Fruit fly (Drosophila melanogaster) whole organism, embryonic: Measurements from ENCODE around the gene CG2901.

Source experiments
- ATbp ChIP-seq: fragments of 200-800 bp; sonication (Bioruptor generic); optimal IDR thresholded peaks from 2 replicates; lab custom pipeline; 2017; ENCODE audit warnings: missing biosample characterization, mild to moderate bottlenecking, missing genetic modification characterization, missing genetic modification reagents
- CG10543 ChIP-seq: fragments of 200-800 bp; sonication (Bioruptor generic); optimal IDR thresholded peaks from 3 replicates; lab custom pipeline; 2017; ENCODE audit warnings: missing biosample characterization, mild to moderate bottlenecking, missing genetic modification characterization, moderate library complexity
- CG11504 ChIP-seq: fragments of 200-800 bp; sonication (Bioruptor generic); optimal IDR thresholded peaks from 3 replicates; lab custom pipeline; 2019; ENCODE audit warnings: missing biosample characterization, mild to moderate bottlenecking, missing genetic modification characterization, moderate library complexity
- CG12299 ChIP-seq: fragments of 200-800 bp; sonication (Bioruptor generic); optimal IDR thresholded peaks from 2 replicates; lab custom pipeline; 2018; ENCODE audit warnings: missing biosample characterization, mild to moderate bottlenecking, missing genetic modification characterization
- CG14050 ChIP-seq: fragments of 200-800 bp; sonication (Bioruptor generic); IDR thresholded peaks from 3 replicates; pipeline ENCODE4 v1.3.6; 2022; ENCODE audit warnings: missing biosample characterization, missing genetic modification characterization
- CG14667 ChIP-seq: fragments of 200-800 bp; sonication (Bioruptor generic); IDR thresholded peaks from 2 replicates; pipeline ENCODE4 v1.3.6; 2022; ENCODE audit warnings: missing biosample characterization, missing genetic modification characterization
- CG15479 ChIP-seq: fragments of 200-800 bp; sonication (Bioruptor generic); optimal IDR thresholded peaks from 3 replicates; lab custom pipeline; 2019; ENCODE audit warnings: missing biosample characterization, mild to moderate bottlenecking, missing genetic modification characterization, moderate library complexity
- CG16779 ChIP-seq: fragments of 200-800 bp; sonication (Bioruptor generic); IDR thresholded peaks from 2 replicates; pipeline ENCODE4 v1.3.6; 2022; ENCODE audit warnings: missing biosample characterization, missing genetic modification characterization
- CG17361 ChIP-seq: fragments of 200-800 bp; sonication (Bioruptor generic); IDR thresholded peaks from 3 replicates; pipeline ENCODE4 v1.3.6; 2022; ENCODE audit warnings: missing biosample characterization, missing genetic modification characterization
- CG2202 ChIP-seq: fragments of 200-800 bp; sonication (Bioruptor generic); optimal IDR thresholded peaks from 2 replicates; lab custom pipeline; 2018; ENCODE audit warnings: missing biosample characterization, mild to moderate bottlenecking, missing genetic modification characterization
- CG2678 ChIP-seq: fragments of 200-800 bp; sonication (Bioruptor generic); optimal IDR thresholded peaks from 3 replicates; lab custom pipeline; 2019; ENCODE audit warnings: missing biosample characterization, mild to moderate bottlenecking, missing genetic modification characterization, moderate library complexity
- CG30020 ChIP-seq: fragments of 200-800 bp; optimal IDR thresholded peaks from 2 replicates; lab custom pipeline; 2019; ENCODE audit warnings: missing biosample characterization, mild to moderate bottlenecking, missing genetic modification characterization, moderate library complexity
- CG32767 ChIP-seq: fragments of 200-800 bp; sonication (Bioruptor generic); IDR thresholded peaks from 2 replicates; pipeline ENCODE4 v1.3.6; 2022; ENCODE audit warnings: missing biosample characterization, missing genetic modification characterization
- CG34224 ChIP-seq: fragments of 200-800 bp; sonication (Bioruptor generic); IDR thresholded peaks from 3 replicates; pipeline ENCODE4 v1.3.6; 2022; ENCODE audit warnings: missing biosample characterization, missing genetic modification characterization; ENCODE audit not compliant: partially characterized antibody
- CG4854 ChIP-seq: fragments of 200-800 bp; sonication (Bioruptor generic); optimal IDR thresholded peaks from 2 replicates; lab custom pipeline; 2016; ENCODE audit warnings: missing biosample characterization, missing genetic modification characterization, inconsistent platforms
- CG6272 ChIP-seq: fragments of 200-800 bp; sonication (Bioruptor generic); IDR thresholded peaks from 2 replicates; pipeline ENCODE4 v1.3.6; 2022; ENCODE audit warnings: missing biosample characterization, missing genetic modification characterization
- CG6791 ChIP-seq: fragments of 200-800 bp; sonication (Bioruptor generic); IDR thresholded peaks from 3 replicates; pipeline ENCODE4 v1.3.6; 2022; ENCODE audit warnings: missing biosample characterization, missing genetic modification characterization; ENCODE audit not compliant: partially characterized antibody
- CG7839 ChIP-seq: fragments of 200-800 bp; sonication (Bioruptor generic); optimal IDR thresholded peaks from 3 replicates; lab custom pipeline; 2018; ENCODE audit warnings: missing biosample characterization, mild to moderate bottlenecking, missing genetic modification characterization, moderate library complexity
- CG8290 ChIP-seq, 3 experiments: fragments of 200-800 bp; sonication (Bioruptor generic); optimal IDR thresholded peaks; 2 replicates each; lab custom pipeline; 2016 to 2019; ENCODE audit warnings: missing biosample characterization in 3 of 3, missing genetic modification characterization in 3 of 3, mild to moderate bottlenecking in 2 of 3, moderate library complexity in 1 of 3
- CG8924 ChIP-seq: fragments of 200-800 bp; optimal IDR thresholded peaks from 3 replicates; lab custom pipeline; 2019; ENCODE audit warnings: missing biosample characterization, mild to moderate bottlenecking, missing genetic modification characterization, moderate library complexity
- Dll ChIP-seq: fragments of 200-800 bp; sonication (Bioruptor generic); IDR thresholded peaks from 4 replicates; pipeline ENCODE4 v1.3.6; 2022; ENCODE audit warnings: missing biosample characterization, missing genetic modification characterization; ENCODE audit not compliant: partially characterized antibody
- E2f2 ChIP-seq: fragments of 200-800 bp; sonication (Bioruptor generic); IDR thresholded peaks from 2 replicates; pipeline ENCODE4 v1.3.6; 2022; ENCODE audit warnings: missing biosample characterization, missing genetic modification characterization
- HLH54F ChIP-seq: fragments of 200-800 bp; sonication (Bioruptor generic); optimal IDR thresholded peaks from 3 replicates; lab custom pipeline; 2016; ENCODE audit warnings: missing biosample characterization, missing genetic modification characterization
- Hr3 ChIP-seq: fragments of 200-800 bp; sonication (Bioruptor generic); optimal IDR thresholded peaks from 3 replicates; lab custom pipeline; 2016; ENCODE audit warnings: missing biosample characterization, missing genetic modification characterization
- Hr78 ChIP-seq, 2 experiments: fragments of 200-800 bp in 1 of 2; fragments of >200 bp in 1 of 2; sonication (Bioruptor generic) in 1 of 2; optimal IDR thresholded peaks; 2 replicates each; lab custom pipeline; 2017 to 2019; ENCODE audit warnings: missing biosample characterization in 2 of 2, missing genetic modification characterization in 2 of 2, mild to moderate bottlenecking in 1 of 2, moderate library complexity in 1 of 2
- MBD-R2 ChIP-seq: fragments of 200-800 bp; sonication (Bioruptor generic); IDR thresholded peaks from 2 replicates; pipeline ENCODE4 v1.3.6; 2022; ENCODE audit warnings: missing biosample characterization, missing genetic modification characterization
- NK7.1 ChIP-seq: fragments of 200-800 bp; sonication (Bioruptor generic); optimal IDR thresholded peaks from 3 replicates; lab custom pipeline; 2016; ENCODE audit warnings: missing biosample characterization, missing genetic modification characterization
- Sin3A ChIP-seq: fragments of >200 bp; optimal IDR thresholded peaks from 2 replicates; lab custom pipeline; 2018
- Sry-δ ChIP-seq: fragments of 200-800 bp; sonication (Bioruptor generic); optimal IDR thresholded peaks from 2 replicates; lab custom pipeline; 2016; ENCODE audit warnings: missing biosample characterization, missing genetic modification characterization
- YL-1 ChIP-seq: fragments of 200-800 bp; sonication (Bioruptor generic); optimal IDR thresholded peaks from 3 replicates; lab custom pipeline; 2017; ENCODE audit warnings: missing biosample characterization, mild to moderate bottlenecking, missing genetic modification characterization
- bbx ChIP-seq: fragments of 200-800 bp; sonication (Bioruptor generic); IDR thresholded peaks from 2 replicates; pipeline ENCODE4 v1.3.6; 2022; ENCODE audit warnings: missing biosample characterization, missing genetic modification characterization; ENCODE audit not compliant: partially characterized antibody
- fd102C ChIP-seq: fragments of 200-800 bp; sonication (Bioruptor generic); optimal IDR thresholded peaks from 2 replicates; lab custom pipeline; 2018; ENCODE audit warnings: missing biosample characterization, mild to moderate bottlenecking, missing genetic modification characterization, moderate library complexity
- fd96Cb ChIP-seq: fragments of 200-800 bp; sonication (Bioruptor generic); optimal IDR thresholded peaks from 2 replicates; lab custom pipeline; 2018; ENCODE audit warnings: missing biosample characterization, mild to moderate bottlenecking, missing genetic modification characterization, moderate library complexity
- fru ChIP-seq: fragments of >200 bp; optimal IDR thresholded peaks from 2 replicates; lab custom pipeline; 2017
- ftz-f1 ChIP-seq: fragments of 200-800 bp; sonication (Bioruptor generic); optimal IDR thresholded peaks from 2 replicates; lab custom pipeline; 2016; ENCODE audit warnings: missing biosample characterization, missing genetic modification characterization
- lab ChIP-seq: fragments of 200-800 bp; sonication (Bioruptor generic); optimal IDR thresholded peaks from 3 replicates; lab custom pipeline; 2017; ENCODE audit warnings: missing biosample characterization, missing genetic modification characterization, mild to moderate bottlenecking, moderate library complexity, missing genetic modification reagents
- lbe ChIP-seq: fragments of 200-800 bp; sonication (Bioruptor generic); optimal IDR thresholded peaks from 2 replicates; lab custom pipeline; 2016; ENCODE audit warnings: missing biosample characterization, mild to moderate bottlenecking, missing genetic modification characterization
- lmd ChIP-seq: fragments of 200-800 bp; sonication (Bioruptor generic); IDR thresholded peaks from 2 replicates; pipeline ENCODE4 v1.3.6; 2022; ENCODE audit warnings: missing biosample characterization, missing genetic modification characterization
- mld ChIP-seq: fragments of 200-800 bp; sonication (Bioruptor generic); IDR thresholded peaks from 3 replicates; pipeline ENCODE4 v1.3.6; 2022; ENCODE audit warnings: missing biosample characterization, missing genetic modification characterization; ENCODE audit not compliant: partially characterized antibody
- org-1 ChIP-seq: fragments of 200-800 bp; sonication (Bioruptor generic); optimal IDR thresholded peaks from 2 replicates; lab custom pipeline; 2017; ENCODE audit warnings: missing biosample characterization, missing genetic modification characterization
- pros ChIP-seq: fragments of 200-800 bp; sonication (Bioruptor generic); optimal IDR thresholded peaks from 3 replicates; lab custom pipeline; 2019; ENCODE audit warnings: missing biosample characterization, mild to moderate bottlenecking, missing genetic modification characterization, moderate library complexity
- salm ChIP-seq: fragments of 200-800 bp; sonication (Bioruptor generic); optimal IDR thresholded peaks from 2 replicates; lab custom pipeline; 2018; ENCODE audit warnings: missing biosample characterization, mild to moderate bottlenecking, missing genetic modification characterization
- sima ChIP-seq: fragments of 200-800 bp; sonication (Bioruptor generic); optimal IDR thresholded peaks from 2 replicates; lab custom pipeline; 2016; ENCODE audit warnings: missing biosample characterization, missing genetic modification characterization
- sqz ChIP-seq: fragments of 200-800 bp; sonication (Bioruptor generic); optimal IDR thresholded peaks from 3 replicates; lab custom pipeline; 2018; ENCODE audit warnings: missing biosample characterization, mild to moderate bottlenecking, missing genetic modification characterization
- stwl ChIP-seq: fragments of 200-800 bp; sonication (Bioruptor generic); optimal IDR thresholded peaks from 3 replicates; lab custom pipeline; 2018; ENCODE audit warnings: missing biosample characterization, mild to moderate bottlenecking, missing genetic modification characterization, moderate library complexity

The CG2901 gene

dm6 chrX:3788432-3788831 lies 39.6 kb upstream of the CG2901 start (continued):
- TF ChIP-seq CG4854 = no peak
- TF ChIP-seq CG12299 (tag; lab: Kevin White, UChicago) = no peak
- TF ChIP-seq sqz (GFP tag; lab: Kevin White, UChicago) = no peak
- TF ChIP-seq fru = no peak
- TF ChIP-seq CG34224 = peak; percentile 71
- TF ChIP-seq stwl = peak; percentile 95
- no peak for TF ChIP-seq lab
- no peak for TF ChIP-seq fd96Cb (tag; lab: Kevin White, UChicago)
- no peak for TF ChIP-seq sima (GFP tag; lab: Kevin White, UChicago)
- TF ChIP-seq CG14050 (GFP tag; lab: Robert Waterston, UW) = no peak
- no peak for TF ChIP-seq CG8290 (GFP tag; optimal IDR thresholded peaks at IDR 0.05; lab: Kevin White, UChicago)
- TF ChIP-seq CG8290 (tag; optimal IDR thresholded peaks at IDR 0.05; lab: Kevin White, UChicago) = no peak
- TF ChIP-seq ftz-f1 = no peak
- no peak for TF ChIP-seq CG8924
- no peak for TF ChIP-seq CG10543 (GFP tag; lab: Kevin White, UChicago)
- no peak for TF ChIP-seq salm (tag; lab: Kevin White, UChicago)
- TF ChIP-seq HLH54F = no peak
- TF ChIP-seq Sry-δ (GFP tag; lab: Kevin White, UChicago) = peak; percentile 8
- no peak for TF ChIP-seq CG7839 (tag; lab: Kevin White, UChicago)
- no peak for TF ChIP-seq Hr3
- peak; percentile 83 for TF ChIP-seq mld (GFP tag; lab: Robert Waterston, UW)
- TF ChIP-seq bbx (GFP tag; lab: Robert Waterston, UW) = peak; percentile 86
- TF ChIP-seq CG2202 (tag; lab: Kevin White, UChicago) = no peak
- TF ChIP-seq E2f2 = peak; percentile 48
- no peak for TF ChIP-seq MBD-R2
- TF ChIP-seq CG2678 = no peak
- TF ChIP-seq ATbp = no peak
- peak; percentile 68; the same call in 2 of the 4 replicates for TF ChIP-seq Dll (GFP tag; lab: Robert Waterston, UW)
- no peak for TF ChIP-seq lbe (GFP tag; lab: Kevin White, UChicago)
- TF ChIP-seq CG6791 = peak; percentile 91

DNA sequence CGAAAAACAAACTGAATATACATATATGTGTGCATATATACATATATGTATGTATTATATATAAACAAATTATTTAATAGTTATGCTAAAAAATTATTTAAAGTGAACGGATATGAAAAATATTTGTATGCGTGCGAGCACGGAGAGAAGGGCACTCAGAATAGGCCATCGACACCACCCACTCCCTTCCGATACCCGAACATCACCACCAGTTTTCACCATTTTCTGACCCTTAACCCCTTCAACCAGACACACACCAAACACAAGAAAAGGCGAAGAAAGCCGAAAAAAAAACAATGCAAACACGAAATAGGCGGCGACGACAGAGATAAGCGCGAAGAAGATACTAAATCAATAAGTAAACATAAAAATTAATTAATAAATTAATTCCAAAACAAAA lies 38.7 kb upstream of the CG2901 start:
- TF ChIP-seq sima (GFP tag; lab: Kevin White, UChicago) (no peak), CG17361 (GFP tag; lab: Robert Waterston, UW) (no peak), NK7.1 (GFP tag; lab: Kevin White, UChicago) (no peak), org-1 (no peak), YL-1 (GFP tag; lab: Kevin White, UChicago) (no peak), Sin3A (no peak), CG14667 (no peak), CG30020 (no peak), CG11504 (tag; lab: Kevin White, UChicago) (no peak), lmd (GFP tag; lab: Robert Waterston, UW) (no peak), CG32767 (GFP tag; lab: Robert Waterston, UW) (no peak), Hr78 (GFP tag; optimal IDR thresholded peaks at IDR 0.05; lab: Kevin White, UChicago) (peak in 1 of 2 experiments; percentile 86), CG6272 (GFP tag; lab: Robert Waterston, UW) (no peak), fd102C (GFP tag; lab: Kevin White, UChicago) (no peak), CG16779 (GFP tag; lab: Robert Waterston, UW) (no peak), CG15479 (GFP tag; lab: Kevin White, UChicago) (no peak), pros (peak; percentile 10)
